Fruit fly (Drosophila melanogaster) whole organism, embryonic: Measurements from ENCODE around the gene CG18788.

Experiments
- CG10431 ChIP-seq: fragments of 200-800 bp; sonication (Bioruptor generic); optimal IDR thresholded peaks from 3 replicates; lab custom pipeline; 2018; ENCODE audit warnings: missing biosample characterization, mild to moderate bottlenecking, missing genetic modification characterization
- CG11560 ChIP-seq: fragments of 200-800 bp; sonication (Bioruptor generic); IDR thresholded peaks from 3 replicates; pipeline ENCODE4 v1.3.6; 2022; ENCODE audit warnings: missing biosample characterization, missing genetic modification characterization
- CG12769 ChIP-seq: fragments of 200-800 bp; sonication (Bioruptor generic); optimal IDR thresholded peaks from 2 replicates; lab custom pipeline; 2019; ENCODE audit warnings: missing biosample characterization, mild to moderate bottlenecking, missing genetic modification characterization, moderate library complexity
- CG12942 ChIP-seq: fragments of 200-800 bp; sonication (Bioruptor generic); optimal IDR thresholded peaks from 3 replicates; lab custom pipeline; 2016; ENCODE audit warnings: missing biosample characterization, missing genetic modification characterization
- CG13287 ChIP-seq: fragments of 200-800 bp; sonication (Bioruptor generic); IDR thresholded peaks from 2 replicates; pipeline ENCODE4 v1.3.6; 2022; ENCODE audit warnings: missing biosample characterization, missing genetic modification characterization; ENCODE audit not compliant: partially characterized antibody
- CG13296 ChIP-seq: fragments of 200-800 bp; sonication (Bioruptor generic); optimal IDR thresholded peaks from 3 replicates; lab custom pipeline; 2018; ENCODE audit warnings: missing biosample characterization, mild to moderate bottlenecking, missing genetic modification characterization
- CG13775 ChIP-seq: fragments of 200-800 bp; sonication (Bioruptor generic); optimal IDR thresholded peaks from 3 replicates; lab custom pipeline; 2017; ENCODE audit warnings: missing biosample characterization, mild to moderate bottlenecking, missing genetic modification characterization
- CG14050 ChIP-seq: fragments of 200-800 bp; sonication (Bioruptor generic); IDR thresholded peaks from 3 replicates; pipeline ENCODE4 v1.3.6; 2022; ENCODE audit warnings: missing biosample characterization, missing genetic modification characterization
- CG15011 ChIP-seq: fragments of 200-800 bp; sonication (Bioruptor generic); optimal IDR thresholded peaks from 3 replicates; lab custom pipeline; 2018; ENCODE audit warnings: missing biosample characterization, mild to moderate bottlenecking, missing genetic modification characterization
- CG15514 ChIP-seq: fragments of 200-800 bp; sonication (Bioruptor generic); optimal IDR thresholded peaks from 3 replicates; lab custom pipeline; 2017; ENCODE audit warnings: missing biosample characterization, missing genetic modification characterization, mild to moderate bottlenecking, moderate library complexity, missing genetic modification reagents
- CG15601 ChIP-seq: fragments of 200-800 bp; sonication (Bioruptor generic); optimal IDR thresholded peaks from 3 replicates; lab custom pipeline; 2019; ENCODE audit warnings: missing biosample characterization, mild to moderate bottlenecking, missing genetic modification characterization, moderate library complexity
- CG18476 ChIP-seq: fragments of 200-800 bp; sonication (Bioruptor generic); optimal IDR thresholded peaks from 2 replicates; lab custom pipeline; 2016; ENCODE audit warnings: missing biosample characterization, mild to moderate bottlenecking, missing genetic modification characterization
- CG2120 ChIP-seq: fragments of 200-800 bp; sonication (Bioruptor generic); optimal IDR thresholded peaks from 3 replicates; lab custom pipeline; 2016; ENCODE audit warnings: missing biosample characterization, missing genetic modification characterization
- CG2712 ChIP-seq: fragments of 200-800 bp; optimal IDR thresholded peaks from 3 replicates; lab custom pipeline; 2019; ENCODE audit warnings: missing biosample characterization, mild to moderate bottlenecking, missing genetic modification characterization, moderate library complexity
- CG30403 ChIP-seq: fragments of 200-800 bp; sonication (Bioruptor generic); optimal IDR thresholded peaks from 3 replicates; lab custom pipeline; 2016; ENCODE audit warnings: missing biosample characterization, missing genetic modification characterization
- CG3281 ChIP-seq: fragments of 200-800 bp; sonication (Bioruptor generic); optimal IDR thresholded peaks from 3 replicates; lab custom pipeline; 2017; ENCODE audit warnings: missing biosample characterization, mild to moderate bottlenecking, missing genetic modification characterization
- CG34224 ChIP-seq: fragments of 200-800 bp; sonication (Bioruptor generic); IDR thresholded peaks from 3 replicates; pipeline ENCODE4 v1.3.6; 2022; ENCODE audit warnings: missing biosample characterization, missing genetic modification characterization; ENCODE audit not compliant: partially characterized antibody
- CG5245 ChIP-seq: fragments of 200-800 bp; sonication (Bioruptor generic); optimal IDR thresholded peaks from 3 replicates; lab custom pipeline; 2016; ENCODE audit warnings: missing biosample characterization, missing genetic modification characterization
- CG7556 ChIP-seq: fragments of 200-800 bp; sonication (Bioruptor generic); optimal IDR thresholded peaks from 2 replicates; lab custom pipeline; 2017; ENCODE audit warnings: missing biosample characterization, mild to moderate bottlenecking, missing genetic modification characterization
- CG8359 ChIP-seq: fragments of 200-800 bp; sonication (Bioruptor generic); optimal IDR thresholded peaks from 2 replicates; lab custom pipeline; 2017; ENCODE audit warnings: missing biosample characterization, mild to moderate bottlenecking, missing genetic modification characterization, borderline replicate concordance
- CG8924 ChIP-seq: fragments of 200-800 bp; optimal IDR thresholded peaks from 3 replicates; lab custom pipeline; 2019; ENCODE audit warnings: missing biosample characterization, mild to moderate bottlenecking, missing genetic modification characterization, moderate library complexity
- CG9609 ChIP-seq: fragments of 200-800 bp; sonication (Bioruptor generic); optimal IDR thresholded peaks from 3 replicates; lab custom pipeline; 2016; ENCODE audit warnings: missing biosample characterization, missing genetic modification characterization
- CHES-1-like ChIP-seq: fragments of 200-800 bp; sonication (Bioruptor generic); optimal IDR thresholded peaks from 2 replicates; lab custom pipeline; 2016; ENCODE audit warnings: missing biosample characterization, missing genetic modification characterization
- Dek ChIP-seq: fragments of 200-800 bp; sonication (Bioruptor generic); optimal IDR thresholded peaks from 3 replicates; lab custom pipeline; 2019; ENCODE audit warnings: missing biosample characterization, mild to moderate bottlenecking, missing genetic modification characterization, moderate library complexity
- Hey ChIP-seq: fragments of 200-800 bp; sonication (Bioruptor generic); optimal IDR thresholded peaks from 3 replicates; lab custom pipeline; 2018; ENCODE audit warnings: missing biosample characterization, mild to moderate bottlenecking, missing genetic modification characterization
- Hr3 ChIP-seq: fragments of 200-800 bp; sonication (Bioruptor generic); optimal IDR thresholded peaks from 3 replicates; lab custom pipeline; 2016; ENCODE audit warnings: missing biosample characterization, missing genetic modification characterization
- Lhr ChIP-seq: fragments of 200-800 bp; sonication (Bioruptor generic); optimal IDR thresholded peaks from 3 replicates; lab custom pipeline; 2017; ENCODE audit warnings: mild to moderate bottlenecking, missing biosample characterization, missing genetic modification reagents, missing genetic modification characterization
- Mad ChIP-seq: fragments of 200-800 bp; sonication (Bioruptor generic); optimal IDR thresholded peaks from 2 replicates; lab custom pipeline; 2016; ENCODE audit warnings: missing biosample characterization, missing genetic modification characterization
- Myb ChIP-seq: fragments of 200-800 bp; sonication (Bioruptor generic); optimal IDR thresholded peaks from 2 replicates; lab custom pipeline; 2016; ENCODE audit warnings: missing biosample characterization, missing genetic modification characterization
- Nf-YB ChIP-seq: fragments of 200-800 bp; sonication (Bioruptor generic); optimal IDR thresholded peaks from 3 replicates; lab custom pipeline; 2019; ENCODE audit warnings: missing biosample characterization, mild to moderate bottlenecking, missing genetic modification characterization, moderate library complexity
- NfI ChIP-seq: fragments of 200-800 bp; sonication (Bioruptor generic); optimal IDR thresholded peaks from 3 replicates; lab custom pipeline; 2018; ENCODE audit warnings: missing biosample characterization, mild to moderate bottlenecking, missing genetic modification characterization, moderate library complexity
- PHDP ChIP-seq: fragments of 200-800 bp; sonication (Bioruptor generic); optimal IDR thresholded peaks from 3 replicates; lab custom pipeline; 2018; ENCODE audit warnings: missing biosample characterization, mild to moderate bottlenecking, missing genetic modification characterization, moderate library complexity
- Sry-δ ChIP-seq: fragments of 200-800 bp; sonication (Bioruptor generic); optimal IDR thresholded peaks from 2 replicates; lab custom pipeline; 2016; ENCODE audit warnings: missing biosample characterization, missing genetic modification characterization
- bigmax ChIP-seq: fragments of 200-800 bp; sonication (Bioruptor generic); optimal IDR thresholded peaks from 2 replicates; lab custom pipeline; 2018; ENCODE audit warnings: missing biosample characterization, mild to moderate bottlenecking, missing genetic modification characterization
- cad ChIP-seq: fragments of >200 bp; optimal IDR thresholded peaks from 2 replicates; lab custom pipeline; 2017; ENCODE audit warnings: missing biosample characterization, missing genetic modification characterization
- disco-r ChIP-seq: fragments of 200-800 bp; sonication (Bioruptor generic); optimal IDR thresholded peaks from 2 replicates; lab custom pipeline; 2016; ENCODE audit warnings: missing biosample characterization, missing genetic modification characterization
- dm ChIP-seq: fragments of 200-800 bp; sonication (Bioruptor generic); optimal IDR thresholded peaks from 3 replicates; lab custom pipeline; 2016; ENCODE audit warnings: missing biosample characterization, missing genetic modification characterization
- ewg ChIP-seq: fragments of 200-800 bp; sonication (Bioruptor generic); optimal IDR thresholded peaks from 3 replicates; lab custom pipeline; 2017; ENCODE audit warnings: mild to moderate bottlenecking, missing biosample characterization, missing genetic modification reagents, missing genetic modification characterization
- gt ChIP-seq: fragments of 200-800 bp; sonication (Bioruptor generic); IDR thresholded peaks from 2 replicates; pipeline ENCODE4 v1.3.6; 2022; ENCODE audit warnings: missing biosample characterization, missing genetic modification characterization
- her ChIP-seq: fragments of 200-800 bp; sonication (Bioruptor generic); optimal IDR thresholded peaks from 2 replicates; lab custom pipeline; 2016; ENCODE audit warnings: missing biosample characterization, missing genetic modification characterization
- oc ChIP-seq: fragments of 200-800 bp; sonication (Bioruptor generic); optimal IDR thresholded peaks from 2 replicates; lab custom pipeline; 2018; ENCODE audit warnings: missing biosample characterization, mild to moderate bottlenecking, missing genetic modification characterization, moderate library complexity
- pho ChIP-seq: fragments of 200-800 bp; sonication (Bioruptor generic); optimal IDR thresholded peaks from 2 replicates; lab custom pipeline; 2016; ENCODE audit warnings: missing biosample characterization, missing genetic modification characterization
- pnt ChIP-seq: fragments of 200-800 bp; sonication (Bioruptor generic); optimal IDR thresholded peaks from 3 replicates; lab custom pipeline; 2016; ENCODE audit warnings: missing biosample characterization, missing genetic modification characterization
- schlank ChIP-seq: fragments of 200-800 bp; sonication (Bioruptor generic); optimal IDR thresholded peaks from 2 replicates; lab custom pipeline; 2018; ENCODE audit warnings: missing biosample characterization, mild to moderate bottlenecking, missing genetic modification characterization
- sug ChIP-seq: fragments of 200-800 bp; optimal IDR thresholded peaks from 2 replicates; lab custom pipeline; 2019; ENCODE audit warnings: missing biosample characterization, mild to moderate bottlenecking, missing genetic modification characterization, moderate library complexity
- tap ChIP-seq: fragments of 200-800 bp; optimal IDR thresholded peaks from 3 replicates; lab custom pipeline; 2019; ENCODE audit warnings: missing biosample characterization, mild to moderate bottlenecking, missing genetic modification characterization, moderate library complexity
- tio ChIP-seq: fragments of 200-800 bp; sonication (Bioruptor generic); optimal IDR thresholded peaks from 2 replicates; lab custom pipeline; 2017; ENCODE audit warnings: missing biosample characterization, missing genetic modification characterization, inconsistent platforms
- wek ChIP-seq: fragments of 200-800 bp; sonication (Bioruptor generic); optimal IDR thresholded peaks from 3 replicates; lab custom pipeline; 2018; ENCODE audit warnings: missing biosample characterization, mild to moderate bottlenecking, missing genetic modification characterization, moderate library complexity

Gene CG18788

dm6 chr2L:12026458-12027431 lies 7.2 kb upstream of the CG18788 start (continued):
- TF ChIP-seq oc (tag; lab: Kevin White, UChicago): peak; percentile 36
- TF ChIP-seq CG30403 (GFP tag; lab: Kevin White, UChicago): peak; percentile 75
- TF ChIP-seq CG34224: no peak
- TF ChIP-seq dm: peak; percentile 35
- TF ChIP-seq her: no peak
- TF ChIP-seq CG12942 (GFP tag; lab: Kevin White, UChicago): no peak
- TF ChIP-seq ewg (GFP tag; lab: Kevin White, UChicago): peak; percentile 44
- TF ChIP-seq CG13296 (GFP tag; lab: Kevin White, UChicago): peak; percentile 32
- TF ChIP-seq Myb: peak; percentile 23
- TF ChIP-seq CG15011 (GFP tag; lab: Kevin White, UChicago): no peak
- TF ChIP-seq Lhr (GFP tag; lab: Kevin White, UChicago): peak; percentile 8
- TF ChIP-seq sug (tag; lab: Kevin White, UChicago): peak; percentile 11
- no peak for TF ChIP-seq Hey
- no peak for TF ChIP-seq disco-r (GFP tag; lab: Kevin White, UChicago)
- no peak for TF ChIP-seq Mad (GFP tag; lab: Kevin White, UChicago)
- peak; percentile 32; the same call in 1 of the 2 replicates for TF ChIP-seq CG13287 (GFP tag; lab: Robert Waterston, UW)
- TF ChIP-seq CHES-1-like (GFP tag; lab: Kevin White, UChicago): peak; percentile 31
- TF ChIP-seq tio: peak; percentile 69
- TF ChIP-seq NfI (GFP tag; lab: Kevin White, UChicago): peak; percentile 31
- TF ChIP-seq CG12769 (tag; lab: Kevin White, UChicago): peak; percentile 22
- TF ChIP-seq CG13775 (GFP tag; lab: Kevin White, UChicago): peak; percentile 72
- TF ChIP-seq schlank (tag; lab: Kevin White, UChicago): no peak
- peak; percentile 18 for TF ChIP-seq wek (GFP tag; lab: Kevin White, UChicago)
- TF ChIP-seq CG2712 (tag; lab: Kevin White, UChicago): peak; percentile 53
- TF ChIP-seq CG7556 (GFP tag; lab: Kevin White, UChicago): peak; percentile 88
- peak; percentile 17 for TF ChIP-seq CG10431
- TF ChIP-seq CG15514 (GFP tag; lab: Kevin White, UChicago): peak; percentile 95
- peak; percentile 44 for TF ChIP-seq Nf-YB (GFP tag; lab: Kevin White, UChicago)
- peak; percentile 35 for TF ChIP-seq CG18476
- TF ChIP-seq PHDP: peak; percentile 52
- peak; percentile 29 for TF ChIP-seq Sry-δ (GFP tag; lab: Kevin White, UChicago)
- TF ChIP-seq Dek: peak; percentile 7
- peak; percentile 15 for TF ChIP-seq pnt (GFP tag; lab: Kevin White, UChicago)
- no peak for TF ChIP-seq bigmax (GFP tag; lab: Kevin White, UChicago)
- peak; percentile 33 for TF ChIP-seq CG2120 (GFP tag; lab: Kevin White, UChicago)
- peak; percentile 35 for TF ChIP-seq pho (GFP tag; lab: Kevin White, UChicago)
- peak; percentile 56 for TF ChIP-seq Hr3
- peak; percentile 38 for TF ChIP-seq CG15601
- TF ChIP-seq CG8924: peak; percentile 78
- peak; percentile 30 for TF ChIP-seq CG5245 (GFP tag; lab: Kevin White, UChicago)
- TF ChIP-seq CG9609 (GFP tag; lab: Kevin White, UChicago): peak; percentile 22
- no peak for TF ChIP-seq CG11560 (tag; lab: Robert Waterston, UW)
- TF ChIP-seq cad (GFP tag; lab: Kevin White, UChicago): no peak
- TF ChIP-seq CG3281 (GFP tag; lab: Kevin White, UChicago): peak; percentile 66
- TF ChIP-seq CG14050 (GFP tag; lab: Robert Waterston, UW): peak; percentile 9; the same call in 1 of the 3 replicates
- no peak for TF ChIP-seq gt
- no peak for TF ChIP-seq tap (tag; lab: Kevin White, UChicago)
- TF ChIP-seq CG8359 (GFP tag; lab: Kevin White, UChicago): no peak
